In genomic region chr3L:3791043-3791682, dm6 we compare ENCODE assay signal across 5 fruit fly cellular contexts.
TF ChIP-seq lines count a peak whose summit lies in the region.

No protein-coding gene starts in this region.

- no peak for TF ChIP-seq CTCF in whole organism, embryonic (GFP tag; optimal IDR thresholded peaks at IDR 0.05; lab: Kevin White, UChicago)

TF ChIP-seq in whole organism, adult, 20 proteins besides CTCF, POLR2A, EP300 and RAD21:
- peak; percentile 63 for TF ChIP-seq kay (GFP tag; lab: Kevin White, UChicago; ENCODE audit: borderline replicate concordance)
- no peak for TF ChIP-seq Mnt (GFP tag; optimal IDR thresholded peaks at IDR 0.05; lab: Kevin White, UChicago)

TF ChIP-seq in whole organism, embryonic, 481 proteins besides CTCF, POLR2A, EP300 and RAD21 (continues in another document):
- no peak for TF ChIP-seq CG12391 (tag; optimal IDR thresholded peaks at IDR 0.05; lab: Kevin White, UChicago)
- TF ChIP-seq Asciz (GFP tag; optimal IDR thresholded peaks at IDR 0.05; lab: Kevin White, UChicago) = no peak
- no peak for TF ChIP-seq Doc2 (GFP tag; IDR thresholded peaks at IDR 0.05; lab: Robert Waterston, UW)
- no peak for TF ChIP-seq p53 (GFP tag; optimal IDR thresholded peaks at IDR 0.05; lab: Kevin White, UChicago)
- no peak for TF ChIP-seq Sin3A (optimal IDR thresholded peaks at IDR 0.05; lab: Kevin White, UChicago)
- no peak for TF ChIP-seq Dll (GFP tag; IDR thresholded peaks at IDR 0.05; lab: Robert Waterston, UW; ENCODE audit: partially characterized antibody)
- TF ChIP-seq ken (GFP tag; IDR thresholded peaks at IDR 0.05; lab: Robert Waterston, UW) = 0 out of 3 replicates have a peak, but pooled peaks have one; percentile 7
- no peak for TF ChIP-seq CG1233 (GFP tag; optimal IDR thresholded peaks at IDR 0.05; lab: Kevin White, UChicago)
- TF ChIP-seq NFAT (GFP tag; IDR thresholded peaks at IDR 0.05; lab: Robert Waterston, UW) = peak; percentile 56; the same call in 1 of the 2 replicates
- TF ChIP-seq bab2 (GFP tag; optimal IDR thresholded peaks at IDR 0.05; lab: Kevin White, UChicago) = no peak
- no peak for TF ChIP-seq Ets97D (GFP tag; optimal IDR thresholded peaks at IDR 0.05; lab: Kevin White, UChicago)
- no peak for TF ChIP-seq CG10267 (tag; optimal IDR thresholded peaks at IDR 0.05; lab: Kevin White, UChicago)
- no peak for TF ChIP-seq CG3838 (GFP tag; optimal IDR thresholded peaks at IDR 0.05; lab: Kevin White, UChicago)
- no peak for TF ChIP-seq sug (tag; optimal IDR thresholded peaks at IDR 0.05; lab: Kevin White, UChicago)
- TF ChIP-seq CG9215 (GFP tag; IDR thresholded peaks at IDR 0.05; lab: Robert Waterston, UW) = no peak
- no peak for TF ChIP-seq ham (GFP tag; IDR thresholded peaks at IDR 0.05; lab: Robert Waterston, UW)
- no peak for TF ChIP-seq NC2β (GFP tag; optimal IDR thresholded peaks at IDR 0.05; lab: Kevin White, UChicago)
- TF ChIP-seq Blimp-1 (GFP tag; optimal IDR thresholded peaks at IDR 0.05; lab: Kevin White, UChicago) = no peak
- TF ChIP-seq h (optimal IDR thresholded peaks at IDR 0.05; lab: Kevin White, UChicago) = no peak
- no peak for TF ChIP-seq Dip3 (GFP tag; optimal IDR thresholded peaks at IDR 0.05; lab: Kevin White, UChicago)
- no peak for TF ChIP-seq dm (GFP tag; optimal IDR thresholded peaks at IDR 0.05; lab: Kevin White, UChicago)
- no peak for TF ChIP-seq CG2678 (tag; optimal IDR thresholded peaks at IDR 0.05; lab: Kevin White, UChicago)
- no peak for TF ChIP-seq Ets65A (GFP tag; lab: Kevin White, UChicago)

TF ChIP-seq in whole organism, prepupa, 60 proteins besides CTCF, POLR2A, EP300 and RAD21 (continues in another document):
- TF ChIP-seq cyc (GFP tag; optimal IDR thresholded peaks at IDR 0.05; lab: Kevin White, UChicago) = peak; percentile 10
- TF ChIP-seq dsx (GFP tag; optimal IDR thresholded peaks at IDR 0.05; lab: Kevin White, UChicago; ENCODE audit: poor library complexity, severe bottlenecking) = no peak
- peak; percentile 41; the same call in 1 of the 2 replicates for TF ChIP-seq CG15336 (GFP tag; IDR thresholded peaks at IDR 0.05; lab: Robert Waterston, UW)
- no peak for TF ChIP-seq Smox (GFP tag; optimal IDR thresholded peaks at IDR 0.05; lab: Kevin White, UChicago)
- TF ChIP-seq Ets96B (tag; optimal IDR thresholded peaks at IDR 0.05; lab: Kevin White, UChicago) = peak; percentile 11
- TF ChIP-seq Met (GFP tag; optimal IDR thresholded peaks at IDR 0.05; lab: Kevin White, UChicago) = no peak
- no peak for TF ChIP-seq Hr38 (GFP tag; optimal IDR thresholded peaks at IDR 0.05; lab: Kevin White, UChicago)
- TF ChIP-seq fkh (GFP tag; optimal IDR thresholded peaks at IDR 0.05; lab: Kevin White, UChicago) = no peak
- TF ChIP-seq acj6 (GFP tag; optimal IDR thresholded peaks at IDR 0.05; lab: Kevin White, UChicago) = peak; percentile 7
- TF ChIP-seq Hr4 (GFP tag; optimal IDR thresholded peaks at IDR 0.05; lab: Kevin White, UChicago) = peak; percentile 38
- no peak for TF ChIP-seq net (GFP tag; optimal IDR thresholded peaks at IDR 0.05; lab: Kevin White, UChicago)
- peak; percentile 47 for TF ChIP-seq achi (GFP tag; optimal IDR thresholded peaks at IDR 0.05; lab: Kevin White, UChicago)
- TF ChIP-seq CG11294 (GFP tag; IDR thresholded peaks at IDR 0.05; lab: Robert Waterston, UW) = no peak
- no peak for TF ChIP-seq CG6808 (GFP tag; optimal IDR thresholded peaks at IDR 0.05; lab: Kevin White, UChicago)
- TF ChIP-seq CG6792 (GFP tag; optimal IDR thresholded peaks at IDR 0.05; lab: Kevin White, UChicago) = peak; percentile 20
- no peak for TF ChIP-seq CG1621 (tag; optimal IDR thresholded peaks at IDR 0.05; lab: Kevin White, UChicago)
- TF ChIP-seq CG34406 (GFP tag; optimal IDR thresholded peaks at IDR 0.05; lab: Kevin White, UChicago) = no peak
- no peak for TF ChIP-seq CG11762 (GFP tag; optimal IDR thresholded peaks at IDR 0.05; lab: Kevin White, UChicago; ENCODE audit: insufficient read depth)
- peak; percentile 58 for TF ChIP-seq CG32006 (GFP tag; optimal IDR thresholded peaks at IDR 0.05; lab: Kevin White, UChicago)
- TF ChIP-seq CG10631 (GFP tag; optimal IDR thresholded peaks at IDR 0.05; lab: Kevin White, UChicago) = peak; percentile 41
- peak; percentile 16 for TF ChIP-seq CG11902 (GFP tag; optimal IDR thresholded peaks at IDR 0.05; lab: Kevin White, UChicago)
- no peak for TF ChIP-seq Sox14 (GFP tag; optimal IDR thresholded peaks at IDR 0.05; lab: Kevin White, UChicago)
- no peak for TF ChIP-seq ss (GFP tag; optimal IDR thresholded peaks at IDR 0.05; lab: Kevin White, UChicago)

TF ChIP-seq in whole organism, pupa, 21 proteins besides CTCF, POLR2A, EP300 and RAD21:
- TF ChIP-seq CG8159 (tag; optimal IDR thresholded peaks at IDR 0.05; lab: Kevin White, UChicago) (peak; percentile 17), CG8301 (tag; optimal IDR thresholded peaks at IDR 0.05; lab: Kevin White, UChicago) (peak; percentile 50), CG32121 (GFP tag; IDR thresholded peaks at IDR 0.05; lab: Robert Waterston, UW) (peak; percentile 51; the same call in 1 of the 2 replicates), Snoo (tag; optimal IDR thresholded peaks at IDR 0.05; lab: Kevin White, UChicago) (no peak), CG15710 (tag; optimal IDR thresholded peaks at IDR 0.05; lab: Kevin White, UChicago) (no peak), CG9948 (tag; optimal IDR thresholded peaks at IDR 0.05; lab: Kevin White, UChicago) (peak; percentile 3), EcR (GFP tag; optimal IDR thresholded peaks at IDR 0.05; lab: Kevin White, UChicago) (no peak), CG4496 (GFP tag; IDR thresholded peaks at IDR 0.05; lab: Robert Waterston, UW) (peak; percentile 63), fd96Ca (GFP tag; IDR thresholded peaks at IDR 0.05; lab: Robert Waterston, UW) (peak; percentile 62), Pif1A (GFP tag; optimal IDR thresholded peaks at IDR 0.05; lab: Kevin White, UChicago) (peak; percentile 17), CG34367 (tag; optimal IDR thresholded peaks at IDR 0.05; lab: Kevin White, UChicago) (no peak), gl (tag; optimal IDR thresholded peaks at IDR 0.05; lab: Kevin White, UChicago) (no peak), CG10348 (GFP tag; IDR thresholded peaks at IDR 0.05; lab: Robert Waterston, UW) (no peak), rn (GFP tag; IDR thresholded peaks at IDR 0.05; lab: Robert Waterston, UW) (no peak), CG14655 (GFP tag; optimal IDR thresholded peaks at IDR 0.05; lab: Kevin White, UChicago) (peak; percentile 74), CG17806 (tag; optimal IDR thresholded peaks at IDR 0.05; lab: Kevin White, UChicago) (peak; percentile 3)

TF ChIP-seq in whole organism, wandering third instar larva, 38 proteins besides CTCF, POLR2A, EP300 and RAD21:
- TF ChIP-seq ey (GFP tag; optimal IDR thresholded peaks at IDR 0.05; lab: Kevin White, UChicago) (peak; percentile 7), foxo (GFP tag; optimal IDR thresholded peaks at IDR 0.05; lab: Kevin White, UChicago) (peak in 1 of 2 experiments; percentile 4), woc (GFP tag; optimal IDR thresholded peaks at IDR 0.05; lab: Kevin White, UChicago) (no peak)
